Fruit fly (Drosophila melanogaster) whole organism, wandering third instar larva: Measurements from ENCODE around the gene Rsbp15.

ENCODE experiments used
- Hnf4 ChIP-seq: fragments of 200-800 bp; sonication (Bioruptor generic); optimal IDR thresholded peaks from 2 replicates; lab custom pipeline; 2016; ENCODE audit warnings: missing biosample characterization, mild to moderate bottlenecking, missing genetic modification characterization
- Sp1 ChIP-seq: fragments of 200-800 bp; sonication (Bioruptor generic); optimal IDR thresholded peaks from 3 replicates; lab custom pipeline; 2019; ENCODE audit warnings: missing biosample characterization, mild to moderate bottlenecking, missing genetic modification characterization, moderate library complexity
- brk ChIP-seq: fragments of 200-800 bp; sonication (Bioruptor generic); optimal IDR thresholded peaks from 2 replicates; lab custom pipeline; 2016; ENCODE audit warnings: missing biosample characterization, mild to moderate bottlenecking, missing genetic modification characterization
- ey ChIP-seq: fragments of 200-800 bp; sonication (Bioruptor generic); optimal IDR thresholded peaks from 2 replicates; lab custom pipeline; 2016; ENCODE audit warnings: missing biosample characterization, missing genetic modification characterization
- fru ChIP-seq: fragments of 200-800 bp; sonication (Bioruptor generic); optimal IDR thresholded peaks from 3 replicates; lab custom pipeline; 2016; ENCODE audit warnings: missing biosample characterization, mild to moderate bottlenecking, missing genetic modification characterization
- psq ChIP-seq: fragments of 200-800 bp; sonication (Bioruptor generic); optimal IDR thresholded peaks from 3 replicates; lab custom pipeline; 2017; ENCODE audit warnings: missing biosample characterization, mild to moderate bottlenecking, missing genetic modification characterization, moderate library complexity
- rgr ChIP-seq: fragments of 200-800 bp; sonication (Bioruptor generic); optimal IDR thresholded peaks from 3 replicates; lab custom pipeline; 2016; ENCODE audit warnings: missing biosample characterization, mild to moderate bottlenecking, missing genetic modification characterization

- TF ChIP-seq fru (GFP tag; lab: Kevin White, UChicago) (no peak), rgr (GFP tag; lab: Kevin White, UChicago) (no peak), Sp1 (no peak), brk (GFP tag; lab: Kevin White, UChicago) (no peak), ey (GFP tag; lab: Kevin White, UChicago) (no peak), psq (GFP tag; lab: Kevin White, UChicago) (no peak), Hnf4 (GFP tag; lab: Kevin White, UChicago) (no peak)
Measured at dm6 chr3R:12219497-12219896, 2.7 kb upstream of the Rsbp15 start, which contains the start of gene Cog1.
